Worm (Caenorhabditis elegans) whole organism, early embryonic: ENCODE data around the gene puf-8.

Source experiments
- B0310.2 ChIP-seq: sonication (generic microtip); optimal IDR thresholded peaks from 2 replicates; lab custom pipeline; 2016; ENCODE audit warnings: mild to moderate bottlenecking, missing genetic modification characterization, missing compliant biosample characterization
- F13C5.2 ChIP-seq: sonication (generic microtip); optimal IDR thresholded peaks from 2 replicates; lab custom pipeline; 2017; ENCODE audit warnings: mild to moderate bottlenecking, missing genetic modification characterization, inconsistent platforms, missing compliant biosample characterization
- aly-1 ChIP-seq: sonication (generic microtip); optimal IDR thresholded peaks from 2 replicates; lab custom pipeline; 2016; ENCODE audit warnings: missing genetic modification characterization, missing compliant biosample characterization
- ama-1 ChIP-seq: fragments of 150-350 bp; optimal IDR thresholded peaks from 2 replicates; lab custom pipeline; 2014
- ceh-13 ChIP-seq: fragments of 200-800 bp; sonication (Bioruptor generic); optimal IDR thresholded peaks from 2 replicates; lab custom pipeline; 2018; ENCODE audit warnings: mild to moderate bottlenecking, missing genetic modification characterization, missing compliant biosample characterization
- ceh-36 ChIP-seq: sonication (generic microtip); optimal IDR thresholded peaks from 2 replicates; lab custom pipeline; 2016; ENCODE audit warnings: missing genetic modification characterization, inconsistent platforms, missing compliant biosample characterization
- ets-7 ChIP-seq: sonication (generic microtip); optimal IDR thresholded peaks from 2 replicates; lab custom pipeline; 2016; ENCODE audit warnings: missing genotype, missing genetic modification characterization, missing compliant biosample characterization
- flt-1 ChIP-seq: fragments of 200-800 bp; sonication (Bioruptor generic); IDR thresholded peaks from 2 replicates; pipeline ENCODE4 v1.3.6; 2022; ENCODE audit warnings: missing genetic modification characterization, missing compliant biosample characterization
- hmbx-1 ChIP-seq: sonication (generic microtip); optimal IDR thresholded peaks from 2 replicates; lab custom pipeline; 2016; ENCODE audit warnings: mild to moderate bottlenecking, missing genetic modification characterization, missing compliant biosample characterization
- hmg-4 ChIP-seq: fragments of 200-800 bp; sonication (Bioruptor generic); optimal IDR thresholded peaks from 2 replicates; lab custom pipeline; 2018; ENCODE audit warnings: mild to moderate bottlenecking, missing genetic modification characterization, missing compliant biosample characterization
- hnd-1 ChIP-seq: sonication (generic microtip); optimal IDR thresholded peaks from 2 replicates; lab custom pipeline; 2016; ENCODE audit warnings: missing genetic modification characterization, missing compliant biosample characterization
- pes-1 ChIP-seq: fragments of 200-800 bp; sonication (Bioruptor generic); IDR thresholded peaks from 2 replicates; pipeline ENCODE4 v1.3.6; 2022; ENCODE audit warnings: missing genetic modification reagents, missing genetic modification characterization, missing compliant biosample characterization
- scrt-1 ChIP-seq: fragments of 200-800 bp; sonication (Bioruptor generic); IDR thresholded peaks from 2 replicates; pipeline ENCODE4 v1.3.6; 2022; ENCODE audit warnings: missing genetic modification characterization, missing compliant biosample characterization
- sea-1 ChIP-seq: fragments of 200-800 bp; sonication (Bioruptor generic); conservative IDR thresholded peaks from 2 replicates; pipeline ENCODE4 v1.3.6; 2022; ENCODE audit warnings: missing genetic modification characterization, missing compliant biosample characterization
- tbx-11 ChIP-seq: fragments of 200-800 bp; sonication (Bioruptor generic); IDR thresholded peaks from 2 replicates; pipeline ENCODE4 v1.3.6; 2022; ENCODE audit warnings: missing genetic modification characterization, missing compliant biosample characterization
- tbx-37 ChIP-seq: fragments of 200-800 bp; sonication (Bioruptor generic); conservative IDR thresholded peaks from 2 replicates; pipeline ENCODE4 v1.3.6; 2022; ENCODE audit warnings: missing genetic modification reagents, missing genetic modification characterization, missing compliant biosample characterization
- tra-4 ChIP-seq: sonication (generic microtip); optimal IDR thresholded peaks from 2 replicates; lab custom pipeline; 2017; ENCODE audit warnings: missing genetic modification characterization, missing compliant biosample characterization

The puf-8 gene

DNA sequence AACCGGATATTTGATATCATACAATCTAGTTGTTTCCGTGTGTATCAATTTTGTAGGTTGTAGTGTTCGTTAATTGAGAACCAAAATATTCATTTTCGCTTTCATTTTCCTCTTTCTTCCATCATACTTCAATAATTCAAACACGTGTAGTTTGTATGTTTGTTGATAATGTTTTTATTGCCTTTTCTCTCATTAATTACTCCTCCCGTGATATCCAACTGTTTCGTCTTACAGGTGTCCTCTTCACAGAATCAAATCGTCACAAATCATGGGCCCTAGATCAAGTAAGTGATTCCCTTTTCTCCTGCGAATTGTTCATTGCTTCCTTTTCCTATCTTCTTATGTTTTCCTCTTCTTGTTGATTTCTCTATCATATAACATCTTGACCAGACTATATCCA, 40.9 kb upstream of the puf-8 start, which contains the start of gene nhr-21:
nhr-21 (plus strand) TSS at position 235 of the 400 bp plus-strand sequence.
- no peak for TF ChIP-seq ceh-13 (GFP tag; lab: Kevin White, UChicago)
- no peak for TF ChIP-seq tbx-11 (GFP tag; lab: Robert Waterston, UW)
- no peak for TF ChIP-seq hnd-1 (tag; lab: Kevin White, UChicago)
- no peak for TF ChIP-seq hmg-4 (GFP tag; lab: Kevin White, UChicago)
- no peak for TF ChIP-seq flt-1 (GFP tag; lab: Robert Waterston, UW)
- no peak for TF ChIP-seq scrt-1
- TF ChIP-seq sea-1 (GFP tag; lab: Robert Waterston, UW): no peak
- no peak for TF ChIP-seq pes-1 (GFP tag; lab: Robert Waterston, UW)
- no peak for TF ChIP-seq ets-7 (tag; lab: Kevin White, UChicago)
- TF ChIP-seq F13C5.2 (tag; lab: Kevin White, UChicago): no peak
- TF ChIP-seq aly-1 (tag; lab: Kevin White, UChicago): no peak
- TF ChIP-seq tbx-37 (GFP tag; lab: Robert Waterston, UW): no peak
- TF ChIP-seq B0310.2 (tag; lab: Kevin White, UChicago): no peak
- no peak for TF ChIP-seq ama-1
- no peak for TF ChIP-seq hmbx-1 (tag; lab: Kevin White, UChicago)
- TF ChIP-seq tra-4 (tag; lab: Kevin White, UChicago): no peak
- no peak for TF ChIP-seq ceh-36 (tag; lab: Kevin White, UChicago)

DNA sequence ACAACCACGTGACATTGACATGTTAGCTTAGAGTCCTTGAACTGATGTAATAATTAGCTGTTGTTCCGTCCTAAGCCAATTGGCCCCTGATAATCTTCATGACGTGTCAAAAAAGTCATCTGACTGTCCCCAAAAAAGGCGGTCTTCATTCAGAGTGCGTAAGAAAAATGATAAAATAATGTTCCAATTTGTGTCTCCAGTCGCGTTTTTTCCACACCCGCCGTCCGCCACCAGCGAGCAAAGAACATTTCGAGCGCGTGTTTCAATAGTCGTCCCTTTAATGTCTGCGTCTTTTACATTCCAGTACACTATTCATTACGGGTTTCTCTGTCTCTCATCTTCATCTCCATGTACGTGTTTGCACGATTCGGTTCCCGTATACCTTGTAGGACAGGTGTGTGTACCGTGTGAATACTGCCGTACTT, 39.4 kb upstream of the puf-8 start:
- TF ChIP-seq tbx-11 (GFP tag; lab: Robert Waterston, UW) (no peak), aly-1 (tag; lab: Kevin White, UChicago) (no peak), B0310.2 (tag; lab: Kevin White, UChicago) (no peak), F13C5.2 (tag; lab: Kevin White, UChicago) (no peak), ceh-36 (tag; lab: Kevin White, UChicago) (no peak), scrt-1 (no peak), hnd-1 (tag; lab: Kevin White, UChicago) (no peak), hmg-4 (GFP tag; lab: Kevin White, UChicago) (no peak), hmbx-1 (tag; lab: Kevin White, UChicago) (no peak), ama-1 (no peak), sea-1 (GFP tag; lab: Robert Waterston, UW) (no peak), pes-1 (GFP tag; lab: Robert Waterston, UW) (no peak)

DNA sequence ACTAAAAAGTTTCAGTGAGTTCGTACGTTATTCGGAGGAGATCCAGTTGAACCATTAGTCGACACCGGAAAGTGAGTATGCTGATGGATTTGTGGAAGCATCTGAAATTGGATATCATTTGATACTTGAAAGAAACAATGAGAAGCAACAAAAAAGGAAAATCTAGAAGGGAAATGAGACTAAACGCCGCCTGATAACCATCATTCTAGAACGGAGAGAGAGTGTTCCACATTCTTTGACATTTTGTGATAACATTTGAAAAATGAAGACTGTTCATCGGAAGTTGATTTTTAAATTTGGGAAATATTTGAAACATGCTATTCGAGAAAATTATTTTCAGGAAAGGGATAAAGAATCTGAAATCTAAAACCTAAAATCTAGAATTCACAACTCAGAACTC, 33.2 kb upstream of the puf-8 start, which contains the start of gene npax-1:
npax-1 (minus strand) TSS at position 101 of the 400 bp plus-strand sequence.
- no peak for TF ChIP-seq ama-1
- no peak for TF ChIP-seq sea-1 (GFP tag; lab: Robert Waterston, UW)
- no peak for TF ChIP-seq pes-1 (GFP tag; lab: Robert Waterston, UW)
- no peak for TF ChIP-seq ceh-13 (GFP tag; lab: Kevin White, UChicago)
- TF ChIP-seq F13C5.2 (tag; lab: Kevin White, UChicago): no peak
- TF ChIP-seq hnd-1 (tag; lab: Kevin White, UChicago): no peak
- TF ChIP-seq aly-1 (tag; lab: Kevin White, UChicago): no peak

DNA sequence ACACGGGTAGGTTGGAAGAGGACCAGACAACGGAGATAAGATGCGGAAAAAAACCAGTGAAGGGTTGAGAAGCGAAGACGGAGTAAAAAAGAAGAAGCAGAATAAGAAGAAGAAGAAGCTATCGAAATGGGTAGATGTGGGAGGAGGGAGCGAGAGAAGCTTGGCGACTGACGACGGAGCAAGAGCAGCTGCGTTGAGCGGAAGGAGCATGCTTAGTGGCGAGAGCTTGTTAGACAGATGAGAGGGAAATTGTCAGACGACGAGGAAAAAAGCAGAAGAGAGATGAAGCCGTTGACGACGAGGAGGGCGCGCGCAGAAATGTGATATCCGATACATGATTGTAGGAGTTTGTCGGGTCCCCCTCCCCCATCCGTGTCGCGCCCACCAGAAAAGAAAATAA, 28.9 kb upstream of the puf-8 start:
- TF ChIP-seq F13C5.2 (tag; lab: Kevin White, UChicago): no peak
- no peak for TF ChIP-seq tra-4 (tag; lab: Kevin White, UChicago)
- no peak for TF ChIP-seq sea-1 (GFP tag; lab: Robert Waterston, UW)
- no peak for TF ChIP-seq B0310.2 (tag; lab: Kevin White, UChicago)
- no peak for TF ChIP-seq hmg-4 (GFP tag; lab: Kevin White, UChicago)
- TF ChIP-seq flt-1 (GFP tag; lab: Robert Waterston, UW): no peak
- TF ChIP-seq ceh-36 (tag; lab: Kevin White, UChicago): no peak
- TF ChIP-seq pes-1 (GFP tag; lab: Robert Waterston, UW): no peak
- no peak for TF ChIP-seq ama-1
- TF ChIP-seq ceh-13 (GFP tag; lab: Kevin White, UChicago): no peak
- no peak for TF ChIP-seq tbx-37 (GFP tag; lab: Robert Waterston, UW)
- no peak for TF ChIP-seq hmbx-1 (tag; lab: Kevin White, UChicago)

DNA sequence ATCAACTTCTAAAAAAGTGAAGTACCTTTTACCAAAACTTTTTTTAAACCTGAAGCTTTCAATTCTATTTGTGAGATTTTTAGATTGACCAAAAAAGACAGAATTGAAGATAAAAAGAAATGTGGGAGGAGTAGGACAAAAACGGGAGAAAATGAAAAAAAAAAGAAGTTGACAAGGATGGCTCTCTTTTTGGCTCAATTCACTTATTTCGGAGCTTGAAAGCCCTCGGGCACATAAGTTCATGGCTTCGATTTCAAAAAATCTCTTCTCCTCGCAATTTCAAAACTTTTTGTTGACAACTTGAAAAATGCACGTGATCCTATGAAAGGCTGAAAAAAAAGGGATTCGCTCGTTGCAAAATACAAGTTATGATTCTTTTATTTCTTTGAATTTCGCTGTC, 28.2 kb upstream of the puf-8 start:
- TF ChIP-seq ceh-36 (tag; lab: Kevin White, UChicago) (no peak), tbx-37 (GFP tag; lab: Robert Waterston, UW) (no peak), tra-4 (tag; lab: Kevin White, UChicago) (no peak), sea-1 (GFP tag; lab: Robert Waterston, UW) (no peak)

DNA sequence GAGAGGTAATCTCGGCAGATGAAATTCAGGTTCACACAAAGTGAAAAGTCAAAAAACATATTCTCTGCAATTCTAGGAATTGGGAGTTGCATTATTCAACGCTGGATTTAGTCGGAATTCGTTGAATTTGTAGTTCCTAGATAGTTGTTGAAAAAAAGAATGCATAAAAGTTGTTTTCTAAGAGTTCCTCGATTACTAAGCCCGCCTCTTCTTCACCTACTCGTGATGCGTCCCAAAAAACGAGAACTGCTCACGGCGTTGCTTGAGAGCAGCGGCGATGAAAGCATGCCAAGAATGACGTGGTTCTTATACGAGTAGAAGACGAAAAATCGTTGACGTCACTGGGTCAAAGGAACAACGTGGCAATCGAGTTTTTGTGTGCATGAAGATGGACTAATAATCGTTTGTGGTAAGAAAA, 27.0 kb upstream of the puf-8 start:
- TF ChIP-seq tbx-11 (GFP tag; lab: Robert Waterston, UW): no peak
- no peak for TF ChIP-seq F13C5.2 (tag; lab: Kevin White, UChicago)
- TF ChIP-seq hmg-4 (GFP tag; lab: Kevin White, UChicago): no peak
- TF ChIP-seq ceh-13 (GFP tag; lab: Kevin White, UChicago): no peak
- no peak for TF ChIP-seq tbx-37 (GFP tag; lab: Robert Waterston, UW)
- no peak for TF ChIP-seq hmbx-1 (tag; lab: Kevin White, UChicago)
- no peak for TF ChIP-seq hnd-1 (tag; lab: Kevin White, UChicago)
- TF ChIP-seq ama-1: no peak
- TF ChIP-seq flt-1 (GFP tag; lab: Robert Waterston, UW): no peak
- no peak for TF ChIP-seq sea-1 (GFP tag; lab: Robert Waterston, UW)
- no peak for TF ChIP-seq scrt-1
- TF ChIP-seq tra-4 (tag; lab: Kevin White, UChicago): no peak
- no peak for TF ChIP-seq aly-1 (tag; lab: Kevin White, UChicago)
- TF ChIP-seq ets-7 (tag; lab: Kevin White, UChicago): no peak
- TF ChIP-seq B0310.2 (tag; lab: Kevin White, UChicago): no peak
- no peak for TF ChIP-seq ceh-36 (tag; lab: Kevin White, UChicago)

DNA sequence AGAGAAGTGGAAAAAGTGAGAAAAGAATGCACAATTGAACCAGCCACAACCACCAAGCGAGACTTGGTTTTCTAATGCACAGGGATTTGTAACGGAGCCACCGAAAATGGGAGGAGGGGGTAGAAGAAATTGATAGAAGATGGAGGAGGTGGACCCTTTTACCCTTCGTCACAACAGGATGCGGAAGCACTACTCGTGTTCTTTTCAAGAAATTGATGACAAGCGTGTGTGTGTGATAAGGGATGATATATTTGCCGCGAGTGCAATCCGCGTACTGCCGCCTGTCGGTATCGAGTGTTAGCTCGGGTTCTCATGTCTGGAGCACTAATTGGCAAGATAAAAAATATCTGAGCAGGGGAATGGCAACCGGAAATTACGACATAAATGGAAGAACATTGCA, 25.9 kb upstream of the puf-8 start, which contains the start of gene F21D12.3:
F21D12.3 (minus strand) TSS at position 101 of the 400 bp plus-strand sequence.
- no peak for TF ChIP-seq F13C5.2 (tag; lab: Kevin White, UChicago)
- TF ChIP-seq aly-1 (tag; lab: Kevin White, UChicago): no peak
- no peak for TF ChIP-seq hmg-4 (GFP tag; lab: Kevin White, UChicago)
- no peak for TF ChIP-seq scrt-1
- TF ChIP-seq flt-1 (GFP tag; lab: Robert Waterston, UW): no peak
- TF ChIP-seq pes-1 (GFP tag; lab: Robert Waterston, UW): no peak
- no peak for TF ChIP-seq sea-1 (GFP tag; lab: Robert Waterston, UW)
- TF ChIP-seq tbx-11 (GFP tag; lab: Robert Waterston, UW): no peak
- no peak for TF ChIP-seq tbx-37 (GFP tag; lab: Robert Waterston, UW)
- TF ChIP-seq ets-7 (tag; lab: Kevin White, UChicago): no peak
- TF ChIP-seq B0310.2 (tag; lab: Kevin White, UChicago): no peak
- TF ChIP-seq ceh-36 (tag; lab: Kevin White, UChicago): no peak
- TF ChIP-seq hmbx-1 (tag; lab: Kevin White, UChicago): no peak
- no peak for TF ChIP-seq ceh-13 (GFP tag; lab: Kevin White, UChicago)
- TF ChIP-seq hnd-1 (tag; lab: Kevin White, UChicago): no peak
